Worm (Caenorhabditis elegans) whole organism, early embryonic: Measurements from ENCODE around the gene his-62.

Source experiments
- B0310.2 ChIP-seq: sonication (generic microtip); optimal IDR thresholded peaks from 2 replicates; lab custom pipeline; 2016; ENCODE audit warnings: mild to moderate bottlenecking, missing genetic modification characterization, missing compliant biosample characterization
- F13C5.2 ChIP-seq: sonication (generic microtip); optimal IDR thresholded peaks from 2 replicates; lab custom pipeline; 2017; ENCODE audit warnings: mild to moderate bottlenecking, missing genetic modification characterization, inconsistent platforms, missing compliant biosample characterization
- aly-1 ChIP-seq: sonication (generic microtip); optimal IDR thresholded peaks from 2 replicates; lab custom pipeline; 2016; ENCODE audit warnings: missing genetic modification characterization, missing compliant biosample characterization
- ama-1 ChIP-seq: fragments of 150-350 bp; optimal IDR thresholded peaks from 2 replicates; lab custom pipeline; 2014
- ceh-13 ChIP-seq: fragments of 200-800 bp; sonication (Bioruptor generic); optimal IDR thresholded peaks from 2 replicates; lab custom pipeline; 2018; ENCODE audit warnings: mild to moderate bottlenecking, missing genetic modification characterization, missing compliant biosample characterization
- ceh-36 ChIP-seq: sonication (generic microtip); optimal IDR thresholded peaks from 2 replicates; lab custom pipeline; 2016; ENCODE audit warnings: missing genetic modification characterization, inconsistent platforms, missing compliant biosample characterization
- ets-7 ChIP-seq: sonication (generic microtip); optimal IDR thresholded peaks from 2 replicates; lab custom pipeline; 2016; ENCODE audit warnings: missing genotype, missing genetic modification characterization, missing compliant biosample characterization
- flt-1 ChIP-seq: fragments of 200-800 bp; sonication (Bioruptor generic); IDR thresholded peaks from 2 replicates; pipeline ENCODE4 v1.3.6; 2022; ENCODE audit warnings: missing genetic modification characterization, missing compliant biosample characterization
- hmbx-1 ChIP-seq: sonication (generic microtip); optimal IDR thresholded peaks from 2 replicates; lab custom pipeline; 2016; ENCODE audit warnings: mild to moderate bottlenecking, missing genetic modification characterization, missing compliant biosample characterization
- hmg-4 ChIP-seq: fragments of 200-800 bp; sonication (Bioruptor generic); optimal IDR thresholded peaks from 2 replicates; lab custom pipeline; 2018; ENCODE audit warnings: mild to moderate bottlenecking, missing genetic modification characterization, missing compliant biosample characterization
- hnd-1 ChIP-seq: sonication (generic microtip); optimal IDR thresholded peaks from 2 replicates; lab custom pipeline; 2016; ENCODE audit warnings: missing genetic modification characterization, missing compliant biosample characterization
- pes-1 ChIP-seq: fragments of 200-800 bp; sonication (Bioruptor generic); IDR thresholded peaks from 2 replicates; pipeline ENCODE4 v1.3.6; 2022; ENCODE audit warnings: missing genetic modification reagents, missing genetic modification characterization, missing compliant biosample characterization
- scrt-1 ChIP-seq: fragments of 200-800 bp; sonication (Bioruptor generic); IDR thresholded peaks from 2 replicates; pipeline ENCODE4 v1.3.6; 2022; ENCODE audit warnings: missing genetic modification characterization, missing compliant biosample characterization
- sea-1 ChIP-seq: fragments of 200-800 bp; sonication (Bioruptor generic); conservative IDR thresholded peaks from 2 replicates; pipeline ENCODE4 v1.3.6; 2022; ENCODE audit warnings: missing genetic modification characterization, missing compliant biosample characterization
- tbx-11 ChIP-seq: fragments of 200-800 bp; sonication (Bioruptor generic); IDR thresholded peaks from 2 replicates; pipeline ENCODE4 v1.3.6; 2022; ENCODE audit warnings: missing genetic modification characterization, missing compliant biosample characterization
- tbx-37 ChIP-seq: fragments of 200-800 bp; sonication (Bioruptor generic); conservative IDR thresholded peaks from 2 replicates; pipeline ENCODE4 v1.3.6; 2022; ENCODE audit warnings: missing genetic modification reagents, missing genetic modification characterization, missing compliant biosample characterization
- tra-4 ChIP-seq: sonication (generic microtip); optimal IDR thresholded peaks from 2 replicates; lab custom pipeline; 2017; ENCODE audit warnings: missing genetic modification characterization, missing compliant biosample characterization

The his-62 gene

DNA sequence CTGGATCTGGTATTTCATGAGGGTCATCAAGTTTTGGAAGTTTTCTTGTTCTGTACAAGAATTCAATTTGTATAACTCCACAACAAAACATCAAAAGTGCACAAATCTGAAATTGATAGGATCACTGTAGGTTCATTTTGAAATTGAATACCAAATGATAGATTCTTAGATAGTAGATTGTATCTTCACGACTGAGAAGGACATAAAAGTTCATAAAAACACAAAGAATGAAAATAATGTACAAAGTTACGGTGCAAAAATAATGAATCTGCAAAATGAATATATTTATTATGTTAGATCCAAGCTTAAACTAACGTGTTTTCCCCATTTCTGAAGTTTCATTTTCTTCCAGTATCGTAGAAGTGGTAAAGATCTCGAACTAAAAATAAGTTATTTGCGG is 14.6 kb downstream of the his-62 start:
- no peak for TF ChIP-seq ceh-36 (tag; lab: Kevin White, UChicago)
- TF ChIP-seq hmbx-1 = no peak
- no peak for TF ChIP-seq tbx-37 (GFP tag; lab: Robert Waterston, UW)
- no peak for TF ChIP-seq flt-1 (GFP tag; lab: Robert Waterston, UW)
- TF ChIP-seq pes-1 (GFP tag; lab: Robert Waterston, UW) = no peak
- no peak for TF ChIP-seq F13C5.2 (tag; lab: Kevin White, UChicago)
- TF ChIP-seq ama-1 = no peak
- no peak for TF ChIP-seq tbx-11
- TF ChIP-seq ceh-13 = no peak
- no peak for TF ChIP-seq B0310.2 (tag; lab: Kevin White, UChicago)
- TF ChIP-seq hmg-4 = no peak
- TF ChIP-seq scrt-1 (GFP tag; lab: Robert Waterston, UW) = no peak
- TF ChIP-seq aly-1 (tag; lab: Kevin White, UChicago) = no peak
- no peak for TF ChIP-seq ets-7

DNA sequence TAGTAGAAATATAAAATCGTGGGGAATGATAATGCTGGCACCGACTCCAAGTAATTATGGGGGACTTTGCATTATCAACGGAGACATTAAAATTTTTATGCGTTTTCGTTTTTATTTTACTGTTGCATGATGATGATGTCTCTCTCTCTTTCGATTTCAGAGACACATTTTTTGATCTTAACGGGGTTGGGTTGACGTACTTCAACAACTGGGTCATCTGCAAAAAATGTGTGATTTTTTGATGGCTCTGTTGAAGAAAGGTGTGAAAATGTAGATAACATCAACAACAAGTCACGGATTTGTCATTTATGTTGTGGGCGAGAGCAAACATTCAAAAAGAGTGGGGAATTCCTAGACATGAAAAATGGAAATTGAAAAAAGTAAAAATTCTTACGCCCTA is 15.0 kb downstream of the his-62 start, which contains the start of gene F55G1.15:
TSS of gene F55G1.15 (minus strand) at position 101 of the 400 bp plus-strand sequence.
- no peak for TF ChIP-seq tbx-11
- TF ChIP-seq flt-1 (GFP tag; lab: Robert Waterston, UW) = no peak
- no peak for TF ChIP-seq ama-1
- no peak for TF ChIP-seq aly-1 (tag; lab: Kevin White, UChicago)
- TF ChIP-seq F13C5.2 (tag; lab: Kevin White, UChicago) = no peak
- no peak for TF ChIP-seq B0310.2 (tag; lab: Kevin White, UChicago)
- no peak for TF ChIP-seq scrt-1 (GFP tag; lab: Robert Waterston, UW)
- TF ChIP-seq pes-1 (GFP tag; lab: Robert Waterston, UW) = no peak
- no peak for TF ChIP-seq sea-1 (GFP tag; lab: Robert Waterston, UW)
- TF ChIP-seq hnd-1 (tag; lab: Kevin White, UChicago) = no peak
- no peak for TF ChIP-seq hmbx-1
- no peak for TF ChIP-seq ets-7

DNA sequence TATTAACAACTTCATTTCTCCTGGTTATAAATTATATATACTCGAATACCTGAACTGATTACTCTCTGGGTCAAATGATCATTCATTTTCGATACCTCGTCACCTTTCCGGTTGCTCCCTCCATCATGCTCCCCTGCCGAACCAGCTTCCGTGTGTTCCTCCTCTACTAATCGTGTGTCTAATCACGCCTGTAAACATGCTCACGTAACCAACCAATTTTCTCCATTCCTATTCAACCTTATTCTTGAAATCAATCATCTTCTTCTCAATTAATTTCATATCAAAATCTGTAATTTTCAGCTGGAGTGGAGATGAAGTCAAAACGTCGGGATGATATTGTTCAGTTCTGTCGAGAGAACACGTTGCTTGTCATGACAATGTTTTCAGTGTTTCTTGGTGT is 17.0 kb downstream of the his-62 start, which contains the start of gene glt-6:
TSS of gene glt-6 (plus strand) at position 301 of the 400 bp plus-strand sequence.
- TF ChIP-seq sea-1 (GFP tag; lab: Robert Waterston, UW) (no peak), ama-1 (no peak), scrt-1 (GFP tag; lab: Robert Waterston, UW) (no peak), ceh-13 (no peak), hnd-1 (tag; lab: Kevin White, UChicago) (no peak), ets-7 (no peak), tbx-11 (no peak), tra-4 (no peak), flt-1 (GFP tag; lab: Robert Waterston, UW) (no peak), B0310.2 (tag; lab: Kevin White, UChicago) (no peak), hmg-4 (no peak), aly-1 (tag; lab: Kevin White, UChicago) (no peak)

DNA sequence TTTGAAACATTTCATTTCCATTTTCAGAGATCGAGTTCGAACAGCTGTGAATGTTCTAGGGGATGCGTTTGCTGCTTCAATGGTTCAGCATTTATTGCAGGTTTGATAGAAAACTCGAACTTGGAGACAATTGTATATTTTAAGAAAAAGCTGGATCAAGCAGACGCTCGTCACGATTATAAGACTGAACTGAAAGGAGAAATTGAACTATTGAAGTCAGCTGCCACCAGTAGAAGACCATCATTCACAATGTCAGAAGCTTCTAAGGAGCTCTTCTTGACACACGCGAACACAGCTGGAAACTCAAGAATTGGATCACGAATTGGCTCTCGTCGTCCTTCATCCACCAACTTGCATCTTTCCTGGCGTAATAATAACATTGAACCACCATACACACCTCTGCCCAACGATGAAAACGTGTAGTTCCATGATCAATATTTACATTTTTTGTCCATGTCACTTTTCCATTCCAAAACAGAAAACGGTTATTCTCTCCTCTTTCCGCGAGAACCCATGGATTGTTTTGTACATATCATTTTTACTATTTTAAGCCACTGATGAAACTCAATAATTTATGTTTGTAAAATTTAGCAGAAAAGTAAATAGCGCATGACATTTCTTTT is 19.6 kb downstream of the his-62 start:
- TF ChIP-seq ets-7 = no peak
- no peak for TF ChIP-seq F13C5.2 (tag; lab: Kevin White, UChicago)
- no peak for TF ChIP-seq tbx-11
- TF ChIP-seq sea-1 (GFP tag; lab: Robert Waterston, UW) = no peak
- no peak for TF ChIP-seq ama-1
- no peak for TF ChIP-seq scrt-1 (GFP tag; lab: Robert Waterston, UW)
- TF ChIP-seq hnd-1 (tag; lab: Kevin White, UChicago) = no peak
- TF ChIP-seq tbx-37 (GFP tag; lab: Robert Waterston, UW) = no peak
- TF ChIP-seq B0310.2 (tag; lab: Kevin White, UChicago) = no peak
- no peak for TF ChIP-seq pes-1 (GFP tag; lab: Robert Waterston, UW)

DNA sequence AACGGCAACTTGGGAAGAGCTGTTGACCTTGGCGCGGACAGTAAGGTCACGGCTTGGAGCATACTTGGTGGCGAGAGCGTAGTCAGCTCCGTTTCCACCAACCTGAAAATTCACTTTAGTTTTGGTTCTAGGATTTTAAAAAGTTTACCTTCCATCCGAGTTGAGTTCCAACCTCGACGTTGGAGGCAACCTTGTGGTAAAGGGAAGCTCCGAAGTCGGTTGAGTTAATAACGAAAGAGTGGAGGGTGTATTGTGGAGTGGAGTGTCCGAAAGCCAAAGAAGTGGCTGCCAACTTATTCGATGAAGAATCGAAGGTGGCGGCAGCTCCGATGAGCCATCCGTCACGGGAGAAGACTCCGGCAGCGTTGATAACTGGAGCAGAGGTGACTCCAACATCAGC is 20.4 kb downstream of the his-62 start:
- TF ChIP-seq hmg-4 (no peak), sea-1 (GFP tag; lab: Robert Waterston, UW) (no peak)

DNA sequence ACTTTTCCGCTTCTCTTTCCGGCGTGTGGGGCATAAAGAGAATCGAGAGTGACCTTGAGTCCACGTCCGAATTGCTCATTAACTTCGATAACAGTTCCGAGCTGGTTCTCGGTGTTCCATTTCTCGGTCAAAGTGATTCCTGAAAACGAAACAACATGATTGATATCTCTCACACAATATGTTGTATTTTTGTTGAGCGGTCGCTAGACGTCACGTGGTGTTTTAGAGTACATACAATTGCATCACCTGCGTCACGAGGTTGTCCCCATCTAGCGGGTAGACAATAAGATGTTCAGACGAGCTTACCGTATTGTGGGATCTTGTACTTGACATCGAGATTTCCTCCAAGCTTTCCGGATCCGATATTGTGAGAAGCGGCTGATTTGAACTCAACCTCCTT is 21.0 kb downstream of the his-62 start:
- no peak for TF ChIP-seq ama-1
- TF ChIP-seq tbx-11 = no peak
- no peak for TF ChIP-seq flt-1 (GFP tag; lab: Robert Waterston, UW)
- no peak for TF ChIP-seq ceh-13
- no peak for TF ChIP-seq ets-7
- no peak for TF ChIP-seq scrt-1 (GFP tag; lab: Robert Waterston, UW)
- no peak for TF ChIP-seq hmg-4
- TF ChIP-seq sea-1 (GFP tag; lab: Robert Waterston, UW) = no peak
- no peak for TF ChIP-seq hnd-1 (tag; lab: Kevin White, UChicago)
- TF ChIP-seq B0310.2 (tag; lab: Kevin White, UChicago) = no peak
- no peak for TF ChIP-seq ceh-36 (tag; lab: Kevin White, UChicago)
- no peak for TF ChIP-seq F13C5.2 (tag; lab: Kevin White, UChicago)

DNA sequence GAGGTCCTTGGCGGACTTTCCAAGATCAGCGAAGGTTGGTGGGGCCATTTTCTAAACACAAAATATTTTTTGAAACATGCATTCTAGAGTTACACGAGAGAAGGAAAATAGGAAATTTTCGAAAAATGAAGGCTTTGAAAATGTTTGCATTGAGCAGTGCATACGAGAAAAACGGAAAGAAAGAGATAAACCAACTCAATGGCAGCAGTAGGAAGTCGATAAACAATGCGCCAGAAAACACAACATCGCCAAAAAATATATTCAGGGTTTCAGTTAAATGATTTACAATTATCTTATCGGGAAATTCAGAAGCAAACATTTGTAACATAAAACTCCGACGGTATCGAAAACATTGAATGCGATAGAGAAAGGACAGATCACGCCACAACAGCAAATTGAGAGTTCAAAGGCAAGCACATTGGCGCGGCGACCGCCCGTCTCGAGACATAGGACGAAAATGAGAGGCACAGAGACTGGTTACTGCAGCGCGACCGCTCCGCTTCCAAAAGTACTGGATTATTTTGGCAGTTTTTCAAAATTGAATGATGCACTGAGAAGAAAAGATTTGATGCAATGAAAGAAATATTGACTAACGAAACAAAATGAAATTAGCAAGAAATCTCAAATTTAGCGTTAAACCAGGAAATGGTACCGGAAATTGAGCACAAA is 21.6 kb downstream of the his-62 start, which contains the start of the genes vdac-1 and R05G6.5:
TSS of gene vdac-1 (minus strand) at position 51 of the 669 bp plus-strand sequence.
TSS of gene R05G6.5 (plus strand) at position 527 of the 669 bp plus-strand sequence.
- no peak for TF ChIP-seq tbx-11
- no peak for TF ChIP-seq ets-7
- no peak for TF ChIP-seq F13C5.2 (tag; lab: Kevin White, UChicago)
- TF ChIP-seq B0310.2 (tag; lab: Kevin White, UChicago) = no peak
- TF ChIP-seq hnd-1 (tag; lab: Kevin White, UChicago) = no peak
- TF ChIP-seq ama-1 = no peak
- no peak for TF ChIP-seq scrt-1 (GFP tag; lab: Robert Waterston, UW)
- TF ChIP-seq aly-1 (tag; lab: Kevin White, UChicago) = no peak
- no peak for TF ChIP-seq pes-1 (GFP tag; lab: Robert Waterston, UW)
- no peak for TF ChIP-seq tra-4
- TF ChIP-seq ceh-36 (tag; lab: Kevin White, UChicago) = no peak
- no peak for TF ChIP-seq ceh-13
- TF ChIP-seq tbx-37 (GFP tag; lab: Robert Waterston, UW) = no peak
- no peak for TF ChIP-seq flt-1 (GFP tag; lab: Robert Waterston, UW)
